Worm (Caenorhabditis elegans) whole organism, young adult: ENCODE data around the gene T26C11.4.

Experiments used
- B0019.2 ChIP-seq: fragments of 200-800 bp; sonication (Bioruptor generic); conservative IDR thresholded peaks from 2 replicates; pipeline ENCODE4 v1.3.6; 2022; ENCODE audit warnings: missing genetic modification reagents, missing genetic modification characterization, missing compliant biosample characterization
- B0261.1 ChIP-seq: sonication (generic microtip); optimal IDR thresholded peaks from 2 replicates; lab custom pipeline; 2016; ENCODE audit warnings: mild to moderate bottlenecking, missing genetic modification characterization, moderate library complexity, missing compliant biosample characterization
- Y56A3A.18 ChIP-seq: fragments of 200-800 bp; sonication (Bioruptor generic); IDR thresholded peaks from 2 replicates; pipeline ENCODE4 v1.3.6; 2022; ENCODE audit warnings: missing genetic modification reagents, missing genetic modification characterization, missing compliant biosample characterization
- attf-5 ChIP-seq: fragments of 200-800 bp; sonication (Bioruptor generic); optimal IDR thresholded peaks from 2 replicates; lab custom pipeline; 2018; ENCODE audit warnings: mild to moderate bottlenecking, missing genetic modification characterization, missing compliant biosample characterization
- hmg-1.2 ChIP-seq: fragments of 200-800 bp; sonication (Bioruptor generic); IDR thresholded peaks from 2 replicates; pipeline ENCODE4 v1.3.6; 2022; ENCODE audit warnings: missing genetic modification reagents, missing genetic modification characterization, missing compliant biosample characterization
- let-526 ChIP-seq: fragments of 200-800 bp; sonication (Bioruptor generic); IDR thresholded peaks from 2 replicates; pipeline ENCODE4 v1.3.6; 2022; ENCODE audit warnings: missing genetic modification reagents, missing genetic modification characterization, missing compliant biosample characterization
- nfya-1 ChIP-seq: sonication (generic microtip); optimal IDR thresholded peaks from 2 replicates; lab custom pipeline; 2017; ENCODE audit warnings: antibody characterized with exemption, missing compliant biosample characterization, missing genetic modification characterization, borderline replicate concordance; ENCODE audit not compliant: insufficient read depth
- nfya-2 ChIP-seq: fragments of 200-800 bp; sonication (Bioruptor generic); IDR thresholded peaks from 2 replicates; pipeline ENCODE4 v1.3.6; 2022; ENCODE audit warnings: missing genetic modification reagents, missing genetic modification characterization, missing compliant biosample characterization
- nhr-120 ChIP-seq: fragments of 200-800 bp; sonication (Bioruptor generic); IDR thresholded peaks from 2 replicates; pipeline ENCODE4 v1.3.6; 2022; ENCODE audit warnings: missing genetic modification characterization, missing compliant biosample characterization
- rpc-1 ChIP-seq, 2 experiments: fragments of 150-350 bp in 1 of 2; sonication (generic microtip) in 1 of 2; optimal IDR thresholded peaks; 2 replicates each; lab custom pipeline; 2014 to 2018; ENCODE audit warnings: missing biosample characterization in 1 of 2, missing genetic modification characterization in 1 of 2, missing genetic modification reagents in 1 of 2, missing genotype in 1 of 2
- snpc-3.4 ChIP-seq: sonication (generic microtip); optimal IDR thresholded peaks from 2 replicates; lab custom pipeline; 2017; ENCODE audit warnings: missing genetic modification characterization, mild to moderate bottlenecking, missing compliant biosample characterization, antibody characterized with exemption, moderate library complexity, missing genotype, missing genetic modification reagents
- tbp1 ChIP-seq: fragments of 200-800 bp; sonication (Bioruptor generic); optimal IDR thresholded peaks from 2 replicates; lab custom pipeline; 2018; ENCODE audit warnings: mild to moderate bottlenecking, missing genetic modification characterization, missing compliant biosample characterization
- ztf-3 ChIP-seq: fragments of 200-800 bp; sonication (Bioruptor generic); optimal IDR thresholded peaks from 2 replicates; lab custom pipeline; 2018; ENCODE audit warnings: mild to moderate bottlenecking, missing genetic modification characterization, missing compliant biosample characterization

T26C11.4 gene

ce11 chrX:1796067-1796466, 49.3 kb downstream of the T26C11.4 start:
- no peak for TF ChIP-seq snpc-3.4
- TF ChIP-seq Y56A3A.18 (GFP tag; lab: Robert Waterston, UW) = no peak
- peak; percentile 89 for TF ChIP-seq hmg-1.2 (GFP tag; lab: Robert Waterston, UW)
- no peak for TF ChIP-seq B0019.2
- no peak for TF ChIP-seq nfya-2
- no peak for TF ChIP-seq let-526 (GFP tag; lab: Robert Waterston, UW)
- TF ChIP-seq ztf-3 (GFP tag; lab: Kevin White, UChicago) = no peak
- TF ChIP-seq attf-5 (GFP tag; lab: Kevin White, UChicago) = no peak
- no peak for TF ChIP-seq nhr-120 (GFP tag; lab: Robert Waterston, UW)

- peak; percentile 25 for TF ChIP-seq B0261.1
- TF ChIP-seq nfya-1 (tag; lab: Kevin White, UChicago) = no peak
- TF ChIP-seq attf-5 (GFP tag; lab: Kevin White, UChicago) = no peak
- peak; percentile 43 for TF ChIP-seq rpc-1 (optimal IDR thresholded peaks at IDR 0.05; lab: Kevin White, UChicago)
- peak; percentile 72 for TF ChIP-seq rpc-1 (tag; optimal IDR thresholded peaks at IDR 0.05; lab: Kevin White, UChicago)
- peak; percentile 68 for TF ChIP-seq tbp1
- TF ChIP-seq, all 124 proteins: peak for 3
These were observed 54.3 kb downstream of the T26C11.4 start for ce11 chrX:1791095-1791494.
